Fruit fly (Drosophila melanogaster) whole organism, embryonic: Measurements from ENCODE around the gene CG13313.

Experiments used
- Adf1 ChIP-seq: fragments of 200-800 bp; sonication (Bioruptor generic); IDR thresholded peaks from 2 replicates; pipeline ENCODE4 v1.3.6; 2022; ENCODE audit warnings: missing biosample characterization, missing genetic modification characterization
- BtbVII ChIP-seq: fragments of 200-800 bp; sonication (Bioruptor generic); optimal IDR thresholded peaks from 3 replicates; lab custom pipeline; 2017; ENCODE audit warnings: missing biosample characterization, mild to moderate bottlenecking, missing genetic modification characterization
- CG10366 ChIP-seq: fragments of 200-800 bp; sonication (Bioruptor generic); IDR thresholded peaks from 2 replicates; pipeline ENCODE4 v1.3.6; 2022; ENCODE audit warnings: missing biosample characterization, missing genetic modification characterization
- CG12104 ChIP-seq: fragments of 200-800 bp; sonication (Bioruptor generic); optimal IDR thresholded peaks from 3 replicates; lab custom pipeline; 2016; ENCODE audit warnings: missing biosample characterization, missing genetic modification characterization
- CG13287 ChIP-seq: fragments of 200-800 bp; sonication (Bioruptor generic); IDR thresholded peaks from 2 replicates; pipeline ENCODE4 v1.3.6; 2022; ENCODE audit warnings: missing biosample characterization, missing genetic modification characterization; ENCODE audit not compliant: partially characterized antibody
- CG15479 ChIP-seq: fragments of 200-800 bp; sonication (Bioruptor generic); optimal IDR thresholded peaks from 3 replicates; lab custom pipeline; 2019; ENCODE audit warnings: missing biosample characterization, mild to moderate bottlenecking, missing genetic modification characterization, moderate library complexity
- CG17359 ChIP-seq: fragments of 200-800 bp; sonication (Bioruptor generic); optimal IDR thresholded peaks from 3 replicates; lab custom pipeline; 2018; ENCODE audit warnings: missing biosample characterization, mild to moderate bottlenecking, missing genetic modification characterization, moderate library complexity
- CG17385 ChIP-seq: fragments of 200-800 bp; sonication (Bioruptor generic); optimal IDR thresholded peaks from 3 replicates; lab custom pipeline; 2018; ENCODE audit warnings: missing biosample characterization, mild to moderate bottlenecking, missing genetic modification characterization
- CG1832 ChIP-seq: fragments of 200-800 bp; sonication (Bioruptor generic); optimal IDR thresholded peaks from 2 replicates; lab custom pipeline; 2017; ENCODE audit warnings: missing biosample characterization, mild to moderate bottlenecking, missing genetic modification characterization, inconsistent platforms
- CG30020 ChIP-seq: fragments of 200-800 bp; optimal IDR thresholded peaks from 2 replicates; lab custom pipeline; 2019; ENCODE audit warnings: missing biosample characterization, mild to moderate bottlenecking, missing genetic modification characterization, moderate library complexity
- CG3407 ChIP-seq: fragments of 200-800 bp; sonication (Bioruptor generic); optimal IDR thresholded peaks from 2 replicates; lab custom pipeline; 2018; ENCODE audit warnings: missing biosample characterization, mild to moderate bottlenecking, missing genetic modification characterization
- CG34376 ChIP-seq: fragments of 200-800 bp; sonication (Bioruptor generic); optimal IDR thresholded peaks from 2 replicates; lab custom pipeline; 2018; ENCODE audit warnings: missing biosample characterization, mild to moderate bottlenecking, missing genetic modification characterization
- CG3995 ChIP-seq: fragments of 200-800 bp; sonication (Bioruptor generic); optimal IDR thresholded peaks from 3 replicates; lab custom pipeline; 2016; ENCODE audit warnings: missing biosample characterization, missing genetic modification characterization
- CG4707 ChIP-seq: fragments of 200-800 bp; sonication (Bioruptor generic); optimal IDR thresholded peaks from 2 replicates; lab custom pipeline; 2018; ENCODE audit warnings: missing biosample characterization, mild to moderate bottlenecking, missing genetic modification characterization, moderate library complexity
- CG6689 ChIP-seq: fragments of 200-800 bp; sonication (Bioruptor generic); IDR thresholded peaks from 2 replicates; pipeline ENCODE4 v1.3.6; 2022; ENCODE audit warnings: missing biosample characterization, missing genetic modification characterization
- CG6791 ChIP-seq: fragments of 200-800 bp; sonication (Bioruptor generic); IDR thresholded peaks from 3 replicates; pipeline ENCODE4 v1.3.6; 2022; ENCODE audit warnings: missing biosample characterization, missing genetic modification characterization; ENCODE audit not compliant: partially characterized antibody
- CG7745 ChIP-seq: fragments of 200-800 bp; sonication (Bioruptor generic); optimal IDR thresholded peaks from 2 replicates; lab custom pipeline; 2018; ENCODE audit warnings: missing biosample characterization, mild to moderate bottlenecking, missing genetic modification characterization, moderate library complexity
- CG9797 ChIP-seq: fragments of 200-800 bp; sonication (Bioruptor generic); optimal IDR thresholded peaks from 3 replicates; lab custom pipeline; 2018; ENCODE audit warnings: missing biosample characterization, mild to moderate bottlenecking, missing genetic modification characterization
- CrebB ChIP-seq: fragments of 200-800 bp; sonication (Bioruptor generic); optimal IDR thresholded peaks from 3 replicates; lab custom pipeline; 2018; ENCODE audit warnings: missing biosample characterization, mild to moderate bottlenecking, missing genetic modification characterization
- Dll ChIP-seq: fragments of 200-800 bp; sonication (Bioruptor generic); IDR thresholded peaks from 4 replicates; pipeline ENCODE4 v1.3.6; 2022; ENCODE audit warnings: missing biosample characterization, missing genetic modification characterization; ENCODE audit not compliant: partially characterized antibody
- E2f1 ChIP-seq: fragments of 200-800 bp; sonication (Bioruptor generic); IDR thresholded peaks from 2 replicates; pipeline ENCODE4 v1.3.6; 2022; ENCODE audit warnings: missing biosample characterization, missing genetic modification characterization
- Eip74EF ChIP-seq, 2 experiments: fragments of 200-800 bp in 1 of 2; fragments of >200 bp in 1 of 2; sonication (Bioruptor generic) in 1 of 2; optimal IDR thresholded peaks; 2 replicates each; lab custom pipeline; 2017 to 2019; ENCODE audit warnings: missing biosample characterization in 2 of 2, missing genetic modification characterization in 2 of 2, mild to moderate bottlenecking in 1 of 2, moderate library complexity in 1 of 2
- Ets65A ChIP-seq: fragments of 200-800 bp; sonication (Bioruptor generic); peaks from one replicate; lab custom pipeline; 2016; ENCODE audit warnings: missing biosample characterization, missing genetic modification characterization
- HLH3B ChIP-seq: fragments of 200-800 bp; sonication (Bioruptor generic); IDR thresholded peaks from 2 replicates; pipeline ENCODE4 v1.3.6; 2022; ENCODE audit warnings: missing biosample characterization, missing genetic modification characterization
- Hr51 ChIP-seq, 2 experiments: fragments of 200-800 bp; sonication (Bioruptor generic); optimal IDR thresholded peaks; 2 replicates in 1 of 2; 3 replicates in 1 of 2; lab custom pipeline; 2016 to 2018; ENCODE audit warnings: missing biosample characterization in 2 of 2, missing genetic modification characterization in 2 of 2, mild to moderate bottlenecking in 1 of 2, moderate library complexity in 1 of 2
- Max ChIP-seq: fragments of 200-800 bp; sonication (Bioruptor generic); optimal IDR thresholded peaks from 2 replicates; lab custom pipeline; 2016; ENCODE audit warnings: missing biosample characterization, mild to moderate bottlenecking, missing genetic modification characterization
- Nf-YB ChIP-seq: fragments of 200-800 bp; sonication (Bioruptor generic); optimal IDR thresholded peaks from 3 replicates; lab custom pipeline; 2019; ENCODE audit warnings: missing biosample characterization, mild to moderate bottlenecking, missing genetic modification characterization, moderate library complexity
- Sox102F ChIP-seq: fragments of 200-800 bp; sonication (Bioruptor generic); optimal IDR thresholded peaks from 2 replicates; lab custom pipeline; 2018; ENCODE audit warnings: missing biosample characterization, mild to moderate bottlenecking, missing genetic modification characterization, moderate library complexity
- ase ChIP-seq: fragments of 200-800 bp; sonication (Bioruptor generic); IDR thresholded peaks from 3 replicates; pipeline ENCODE4 v1.3.6; 2022; ENCODE audit warnings: missing biosample characterization, missing genetic modification characterization
- ato ChIP-seq: fragments of 200-800 bp; sonication (Bioruptor generic); IDR thresholded peaks from 2 replicates; pipeline ENCODE4 v1.3.6; 2022; ENCODE audit warnings: missing biosample characterization, missing genetic modification characterization; ENCODE audit not compliant: partially characterized antibody
- cg ChIP-seq: fragments of 200-800 bp; sonication (Bioruptor generic); optimal IDR thresholded peaks from 3 replicates; lab custom pipeline; 2019; ENCODE audit warnings: missing biosample characterization, mild to moderate bottlenecking, missing genetic modification characterization, moderate library complexity
- chif ChIP-seq, 2 experiments: fragments of 200-800 bp; sonication (Bioruptor generic); optimal IDR thresholded peaks; 3 replicates each; lab custom pipeline; 2016; ENCODE audit warnings: missing biosample characterization in 2 of 2, missing genetic modification characterization in 2 of 2
- cwo ChIP-seq: fragments of 200-800 bp; sonication (Bioruptor generic); optimal IDR thresholded peaks from 3 replicates; lab custom pipeline; 2017; ENCODE audit warnings: missing biosample characterization, missing genetic modification characterization, mild to moderate bottlenecking, moderate library complexity, missing genetic modification reagents
- fd3F ChIP-seq: fragments of 200-800 bp; sonication (Bioruptor generic); optimal IDR thresholded peaks from 2 replicates; lab custom pipeline; 2018; ENCODE audit warnings: missing biosample characterization, mild to moderate bottlenecking, missing genetic modification characterization, moderate library complexity
- lab ChIP-seq: fragments of 200-800 bp; sonication (Bioruptor generic); optimal IDR thresholded peaks from 3 replicates; lab custom pipeline; 2017; ENCODE audit warnings: missing biosample characterization, missing genetic modification characterization, mild to moderate bottlenecking, moderate library complexity, missing genetic modification reagents
- lilli ChIP-seq: fragments of 200-800 bp; sonication (Bioruptor generic); optimal IDR thresholded peaks from 3 replicates; lab custom pipeline; 2016; ENCODE audit warnings: missing biosample characterization, missing genetic modification characterization
- nerfin-1 ChIP-seq: fragments of 200-800 bp; sonication (Bioruptor generic); optimal IDR thresholded peaks from 3 replicates; lab custom pipeline; 2019; ENCODE audit warnings: missing biosample characterization, mild to moderate bottlenecking, missing genetic modification characterization, moderate library complexity
- oc ChIP-seq: fragments of 200-800 bp; sonication (Bioruptor generic); optimal IDR thresholded peaks from 2 replicates; lab custom pipeline; 2018; ENCODE audit warnings: missing biosample characterization, mild to moderate bottlenecking, missing genetic modification characterization, moderate library complexity
- phol ChIP-seq: fragments of 200-800 bp; sonication (Bioruptor generic); optimal IDR thresholded peaks from 3 replicates; lab custom pipeline; 2018; ENCODE audit warnings: missing biosample characterization, mild to moderate bottlenecking, missing genetic modification characterization, moderate library complexity
- ranshi ChIP-seq: fragments of 200-800 bp; sonication (Bioruptor generic); IDR thresholded peaks from 2 replicates; pipeline ENCODE4 v1.3.6; 2022; ENCODE audit warnings: missing biosample characterization, missing genetic modification characterization
- sens ChIP-seq: fragments of 200-800 bp; sonication (Bioruptor generic); peaks from one replicate; lab custom pipeline; 2016; ENCODE audit warnings: missing biosample characterization, missing genetic modification characterization
- sisA ChIP-seq: fragments of 200-800 bp; sonication (Bioruptor generic); IDR thresholded peaks from 2 replicates; pipeline ENCODE4 v1.3.6; 2022; ENCODE audit warnings: missing biosample characterization, missing genetic modification characterization
- slbo ChIP-seq: fragments of 200-800 bp; sonication (Bioruptor generic); IDR thresholded peaks from 2 replicates; pipeline ENCODE4 v1.3.6; 2022; ENCODE audit warnings: missing biosample characterization, missing genetic modification characterization
- ssp ChIP-seq: fragments of 200-800 bp; sonication (Bioruptor generic); IDR thresholded peaks from 2 replicates; pipeline ENCODE4 v1.3.6; 2022; ENCODE audit warnings: missing biosample characterization, missing genetic modification characterization
- ttk ChIP-seq: fragments of 200-800 bp; sonication (Bioruptor generic); IDR thresholded peaks from 2 replicates; pipeline ENCODE4 v2.1.2; 2022; ENCODE audit warnings: missing biosample characterization, missing genetic modification characterization
- vvl ChIP-seq: fragments of 200-800 bp; sonication (Bioruptor generic); IDR thresholded peaks from 2 replicates; pipeline ENCODE4 v1.3.6; 2022; ENCODE audit warnings: missing biosample characterization, missing genetic modification characterization
- zen2 ChIP-seq: fragments of 200-800 bp; sonication (Bioruptor generic); IDR thresholded peaks from 3 replicates; pipeline ENCODE4 v1.3.6; 2022; ENCODE audit warnings: missing biosample characterization, missing genetic modification characterization; ENCODE audit not compliant: partially characterized antibody

The CG13313 gene

dm6 chr3L:8978678-8979413, 20.2 kb downstream of the CG13313 start (continued):
- peak; percentile 51 for TF ChIP-seq ttk (GFP tag; lab: Robert Waterston, UW)
- no peak for TF ChIP-seq CG4707 (GFP tag; lab: Kevin White, UChicago)
- peak in 1 of 2 experiments; percentile 26 for TF ChIP-seq Hr51 (GFP tag; optimal IDR thresholded peaks at IDR 0.05; lab: Kevin White, UChicago)
- peak; percentile 49 for TF ChIP-seq oc (tag; lab: Kevin White, UChicago)
- no peak for TF ChIP-seq CG17385 (GFP tag; lab: Kevin White, UChicago)
- no peak for TF ChIP-seq ato (GFP tag; lab: Robert Waterston, UW)
- no peak for TF ChIP-seq CG9797
- no peak for TF ChIP-seq fd3F (GFP tag; lab: Kevin White, UChicago)
- TF ChIP-seq cg (GFP tag; lab: Kevin White, UChicago), result peak; percentile 92
- no peak for TF ChIP-seq ranshi
- no peak for TF ChIP-seq CG6791 (GFP tag; lab: Robert Waterston, UW)
- peak; percentile 76 for TF ChIP-seq CG13287 (GFP tag; lab: Robert Waterston, UW)
- TF ChIP-seq CG10366, result peak; percentile 36; the same call in 1 of the 2 replicates
- TF ChIP-seq Nf-YB (GFP tag; lab: Kevin White, UChicago), result peak; percentile 17
- peak; percentile 30; the same call in 1 of the 3 replicates for TF ChIP-seq ase (GFP tag; lab: Robert Waterston, UW)
- no peak for TF ChIP-seq CG1832 (GFP tag; lab: Kevin White, UChicago)
- no peak for TF ChIP-seq nerfin-1
- peak; percentile 11; the same call in 1 of the 2 replicates for TF ChIP-seq Adf1 (GFP tag; lab: Robert Waterston, UW)
- peak; percentile 70 for TF ChIP-seq Sox102F (GFP tag; lab: Kevin White, UChicago)
- TF ChIP-seq CG30020, result no peak
- TF ChIP-seq CG3995 (GFP tag; lab: Kevin White, UChicago), result no peak
- peak; percentile 85 for TF ChIP-seq CG15479
- TF ChIP-seq zen2 (GFP tag; lab: Robert Waterston, UW), result peak; percentile 17; the same call in 1 of the 3 replicates
- peak; percentile 85 for TF ChIP-seq sens (GFP tag; lab: Kevin White, UChicago)
- TF ChIP-seq Dll (GFP tag; lab: Robert Waterston, UW), result peak; percentile 71
- TF ChIP-seq E2f1 (GFP tag; lab: Robert Waterston, UW), result 0 out of 2 replicates have a peak, but pooled peaks have one; percentile 14
- TF ChIP-seq BtbVII (GFP tag; lab: Kevin White, UChicago), result no peak
- TF ChIP-seq CrebB (tag; lab: Kevin White, UChicago), result peak; percentile 32
- no peak for TF ChIP-seq CG3407 (GFP tag; lab: Kevin White, UChicago)
- no peak for TF ChIP-seq CG7745
- peak; percentile 13 for TF ChIP-seq Max (GFP tag; lab: Kevin White, UChicago)
- TF ChIP-seq lab (GFP tag; lab: Kevin White, UChicago), result no peak
- peak; percentile 9 for TF ChIP-seq Ets65A (GFP tag; lab: Kevin White, UChicago)
- TF ChIP-seq cwo (GFP tag; lab: Kevin White, UChicago), result no peak
- peak; percentile 32; the same call in 1 of the 2 replicates for TF ChIP-seq HLH3B (GFP tag; lab: Robert Waterston, UW)
- peak; percentile 33; the same call in 1 of the 2 replicates for TF ChIP-seq sisA (GFP tag; lab: Robert Waterston, UW)
- peak in 1 of 2 experiments; percentile 41 for TF ChIP-seq Eip74EF (GFP tag; optimal IDR thresholded peaks at IDR 0.05; lab: Kevin White, UChicago)
- TF ChIP-seq ssp (GFP tag; lab: Robert Waterston, UW), result no peak
- TF ChIP-seq chif (GFP tag; optimal IDR thresholded peaks at IDR 0.05; lab: Kevin White, UChicago), result peak in 1 of 2 experiments; percentile 21
- TF ChIP-seq CG6689 (GFP tag; lab: Robert Waterston, UW), result peak; percentile 48
- peak; percentile 7 for TF ChIP-seq phol
- TF ChIP-seq vvl, result peak; percentile 24; the same call in 1 of the 2 replicates
- TF ChIP-seq slbo, result no peak
- TF ChIP-seq CG17359 (tag; lab: Kevin White, UChicago), result peak; percentile 52
- TF ChIP-seq CG12104, result no peak
- TF ChIP-seq CG34376, result peak; percentile 47
- TF ChIP-seq lilli (GFP tag; lab: Kevin White, UChicago), result peak; percentile 28
